Worm (Caenorhabditis elegans): Measurements from ENCODE around the gene fbxb-17.

fbxb-17 gene

DNA sequence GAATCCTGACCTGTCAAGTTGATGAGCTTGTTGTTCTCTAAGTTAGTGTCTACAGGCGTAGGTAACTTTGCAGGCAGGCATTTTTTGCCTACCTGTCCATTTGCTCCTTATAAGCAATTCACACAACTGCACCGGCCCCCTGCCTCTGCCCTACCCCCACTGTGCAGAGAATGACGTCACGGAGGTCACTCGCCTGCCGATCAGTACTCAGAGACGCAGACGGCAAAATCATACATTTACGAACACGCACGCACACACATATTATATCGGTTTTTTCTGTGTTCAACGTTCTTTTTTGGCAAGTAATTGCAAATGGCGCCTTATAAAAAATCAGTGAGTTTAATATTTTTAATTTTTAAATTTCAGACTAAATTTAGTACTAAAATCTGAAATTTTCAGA is 12.7 kb upstream of the fbxb-17 start, which contains the start of gene duxl-1 (continued):
- TF ChIP-seq nhr-102 (tag; optimal IDR thresholded peaks at IDR 0.05) (peak; percentile 11), set-16 (GFP tag; IDR thresholded peaks at IDR 0.05) (no peak), lin-13 (GFP tag; optimal IDR thresholded peaks at IDR 0.05) (no peak), arid-1 (GFP tag; conservative IDR thresholded peaks at IDR 0.05) (no peak), mdl-1 (tag; optimal IDR thresholded peaks at IDR 0.05) (peak in 1 of 2 experiments; percentile 2), F44E2.7 (GFP tag; IDR thresholded peaks at IDR 0.05) (no peak), daf-8 (GFP tag; IDR thresholded peaks at IDR 0.05) (no peak), T20F7.1 (GFP tag; optimal IDR thresholded peaks at IDR 0.05) (no peak), gei-8 (GFP tag; optimal IDR thresholded peaks at IDR 0.05) (no peak), lir-3 (tag; optimal IDR thresholded peaks at IDR 0.05) (no peak), daf-12 (tag; optimal IDR thresholded peaks at IDR 0.05) (no peak), saeg-2 (GFP tag; IDR thresholded peaks at IDR 0.05) (no peak), spr-3 (GFP tag; optimal IDR thresholded peaks at IDR 0.05) (no peak), ZK546.5 (tag; optimal IDR thresholded peaks at IDR 0.05) (no peak), vab-7 (GFP tag; IDR thresholded peaks at IDR 0.05) (no peak), hmg-1.1 (GFP tag; IDR thresholded peaks at IDR 0.05) (peak; percentile 33; the same call in 1 of the 2 replicates), nhr-111 (GFP tag; optimal IDR thresholded peaks at IDR 0.05) (no peak), ZK337.2 (GFP tag; IDR thresholded peaks at IDR 0.05) (no peak), fkh-10 (GFP tag; optimal IDR thresholded peaks at IDR 0.05) (no peak), lin-39 (tag; optimal IDR thresholded peaks at IDR 0.05) (no peak), hlh-11 (tag; optimal IDR thresholded peaks at IDR 0.05) (peak; percentile 65), egl-43 (GFP tag; IDR thresholded peaks at IDR 0.05) (no peak), R02D3.7 (tag; optimal IDR thresholded peaks at IDR 0.05) (no peak), cey-2 (tag; optimal IDR thresholded peaks at IDR 0.05; ENCODE audit: borderline replicate concordance, insufficient read depth) (no peak), nhr-77 (tag; optimal IDR thresholded peaks at IDR 0.05) (no peak), jun-1 (tag; optimal IDR thresholded peaks at IDR 0.05) (no peak), madf-9 (GFP tag; conservative IDR thresholded peaks at IDR 0.05) (no peak), ceh-20 (GFP tag; IDR thresholded peaks at IDR 0.05) (no peak), dve-1 (tag; optimal IDR thresholded peaks at IDR 0.05; ENCODE audit: insufficient read depth) (no peak), duxl-1 (tag; optimal IDR thresholded peaks at IDR 0.05; ENCODE audit: poor library complexity) (peak; percentile 88), nhr-10 (tag; optimal IDR thresholded peaks at IDR 0.05) (no peak), hif-1 (tag; optimal IDR thresholded peaks at IDR 0.05) (peak in 1 of 2 experiments; percentile 86), dmd-6 (GFP tag; IDR thresholded peaks at IDR 0.05) (peak; percentile 76), lin-38 (GFP tag; IDR thresholded peaks at IDR 0.05) (no peak), php-3 (GFP tag; IDR thresholded peaks at IDR 0.05) (no peak)

ce11 chrII:1666025-1666424 is 10.2 kb upstream of the fbxb-17 start, which contains the start of gene srlf-29:
srlf-29 (plus strand) TSS chrII:1666325.
- TF ChIP-seq unc-62 (GFP tag; optimal IDR thresholded peaks at IDR 0.05 in 1 of 2) (peak in 1 of 2 experiments; percentile 49), unc-62 (tag; optimal IDR thresholded peaks at IDR 0.05) (no peak), ces-1 (GFP tag; optimal IDR thresholded peaks at IDR 0.05) (no peak)

ce11 chrII:1668913-1669312 is 7.3 kb upstream of the fbxb-17 start, which contains the start of gene srw-97:
srw-97 (minus strand) TSS chrII:1669013.
- TF ChIP-seq lin-39 (tag; optimal IDR thresholded peaks at IDR 0.05): no peak
- TF ChIP-seq unc-62 (GFP tag; optimal IDR thresholded peaks at IDR 0.05 in 1 of 2): peak in 1 of 2 experiments; percentile 62
- TF ChIP-seq unc-62 (tag; optimal IDR thresholded peaks at IDR 0.05): no peak

Measured in whole organism, L4 larva.